Worm (Caenorhabditis elegans): Measurements from ENCODE around the gene T23F11.6.

Gene T23F11.6

ce11 chrIII:4679963-4680484 is 32.3 kb upstream of the T23F11.6 start, which contains the start of gene srg-11:
Gene srg-11 (plus strand): TSS chrIII:4680013.
- TF ChIP-seq nhr-90 (tag; optimal IDR thresholded peaks at IDR 0.05; ENCODE audit: poor library complexity) (no peak), unc-130 (tag; optimal IDR thresholded peaks at IDR 0.05) (no peak), nhr-28 (tag; optimal IDR thresholded peaks at IDR 0.05) (no peak), hlh-4 (tag; optimal IDR thresholded peaks at IDR 0.05) (no peak), unc-30 (tag; optimal IDR thresholded peaks at IDR 0.05) (no peak), nhr-77 (tag; optimal IDR thresholded peaks at IDR 0.05) (no peak), ceh-90 (tag; optimal IDR thresholded peaks at IDR 0.05) (no peak), unc-62 (GFP tag; optimal IDR thresholded peaks at IDR 0.05) (no peak), pag-3 (tag; optimal IDR thresholded peaks at IDR 0.05; ENCODE audit: borderline replicate concordance, insufficient read depth) (no peak), C16A3.4 (tag; optimal IDR thresholded peaks at IDR 0.05) (no peak), pqm-1 (tag; optimal IDR thresholded peaks at IDR 0.05) (no peak), tbx-2 (tag; optimal IDR thresholded peaks at IDR 0.05) (no peak)

- TF ChIP-seq sox-4 (tag; optimal IDR thresholded peaks at IDR 0.05) (no peak), ceh-88 (GFP tag; IDR thresholded peaks at IDR 0.05) (no peak), elt-3 (tag; optimal IDR thresholded peaks at IDR 0.05) (no peak), mef-2 (tag; optimal IDR thresholded peaks at IDR 0.05) (no peak), ztf-4 (tag; optimal IDR thresholded peaks at IDR 0.05) (no peak), mdl-1 (tag; optimal IDR thresholded peaks at IDR 0.05) (no peak), nhr-20 (tag; optimal IDR thresholded peaks at IDR 0.05) (no peak), egl-27 (tag; optimal IDR thresholded peaks at IDR 0.05) (no peak)
Observed at ce11 chrIII:4677466-4677865, 29.7 kb upstream of the T23F11.6 start, which contains the start of gene srg-10. Gene srg-10 (plus strand): TSS chrIII:4677766.

- TF ChIP-seq unc-98 (GFP tag; IDR thresholded peaks at IDR 0.05) (no peak), ceh-63 (GFP tag; optimal IDR thresholded peaks at IDR 0.05) (no peak), lir-3 (tag; optimal IDR thresholded peaks at IDR 0.05; ENCODE audit: poor library complexity) (no peak)
Observed at ce11 chrIII:4671949-4672348, 24.2 kb upstream of the T23F11.6 start, which contains the start of gene srg-13. Gene srg-13 (plus strand): TSS chrIII:4672249.

ce11 chrIII:4671491-4671890 is 23.8 kb upstream of the T23F11.6 start, which contains the start of gene T23F11.11:
Gene T23F11.11 (minus strand): TSS chrIII:4671591.
- TF ChIP-seq blmp-1 (tag; optimal IDR thresholded peaks at IDR 0.05) (no peak), mdl-1 (tag; optimal IDR thresholded peaks at IDR 0.05) (no peak), grh-1 (GFP tag; IDR thresholded peaks at IDR 0.05) (no peak), dsc-1 (tag; optimal IDR thresholded peaks at IDR 0.05) (no peak), sox-4 (tag; optimal IDR thresholded peaks at IDR 0.05) (no peak), pqm-1 (tag; optimal IDR thresholded peaks at IDR 0.05) (no peak), nhr-77 (tag; optimal IDR thresholded peaks at IDR 0.05) (no peak), lir-3 (tag; optimal IDR thresholded peaks at IDR 0.05; ENCODE audit: poor library complexity) (no peak), nhr-76 (tag; optimal IDR thresholded peaks at IDR 0.05) (no peak), fkh-8 (tag; optimal IDR thresholded peaks at IDR 0.05) (no peak), C16A3.4 (tag; optimal IDR thresholded peaks at IDR 0.05) (no peak), ceh-8 (GFP tag; optimal IDR thresholded peaks at IDR 0.05) (no peak), ceh-82 (tag; optimal IDR thresholded peaks at IDR 0.05) (no peak), egl-13 (tag; optimal IDR thresholded peaks at IDR 0.05) (no peak), lin-35 (GFP tag; optimal IDR thresholded peaks at IDR 0.05) (no peak), fkh-4 (tag; optimal IDR thresholded peaks at IDR 0.05; ENCODE audit: borderline replicate concordance) (no peak), nhr-90 (tag; optimal IDR thresholded peaks at IDR 0.05; ENCODE audit: poor library complexity) (no peak), nhr-85 (tag) (no peak), xbp-1 (tag; optimal IDR thresholded peaks at IDR 0.05) (no peak), nhr-71 (tag; optimal IDR thresholded peaks at IDR 0.05) (no peak)
